Worm (Caenorhabditis elegans) whole organism, L2 larva: ENCODE data around the gene madf-5.

Experiments
- blmp-1 ChIP-seq: sonication (generic microtip); optimal IDR thresholded peaks from 2 replicates; lab custom pipeline; 2017; ENCODE audit warnings: missing genetic modification characterization, mild to moderate bottlenecking, missing compliant biosample characterization, antibody characterized with exemption, moderate library complexity; ENCODE audit not compliant: insufficient read depth
- lin-39 ChIP-seq: fragments of 150-350 bp; optimal IDR thresholded peaks from 2 replicates; lab custom pipeline; 2014; ENCODE audit warnings: missing biosample characterization, missing genetic modification reagents, missing genetic modification characterization
- mab-5 ChIP-seq: fragments of 150-350 bp; optimal IDR thresholded peaks from 2 replicates; lab custom pipeline; 2014; ENCODE audit warnings: missing biosample characterization, missing genetic modification characterization
- nhr-11 ChIP-seq: fragments of 150-350 bp; optimal IDR thresholded peaks from 2 replicates; lab custom pipeline; 2014; ENCODE audit warnings: missing biosample characterization, missing genetic modification characterization
- nhr-23 ChIP-seq: fragments of 150-350 bp; optimal IDR thresholded peaks from 2 replicates; lab custom pipeline; 2014; ENCODE audit warnings: missing biosample characterization, missing genetic modification reagents, missing genetic modification characterization

- no peak for TF ChIP-seq lin-39 (tag; lab: Kevin White, UChicago)
- no peak for TF ChIP-seq nhr-11 (tag; lab: Kevin White, UChicago)
- TF ChIP-seq blmp-1 = no peak
- TF ChIP-seq mab-5 (tag; lab: Kevin White, UChicago) = no peak
- TF ChIP-seq nhr-23 (tag; lab: Kevin White, UChicago) = no peak
Measured at ce11 chrII:14567811-14568210, 5.6 kb upstream of the madf-5 start.
